Fruit fly (Drosophila melanogaster) whole organism, embryonic: Measurements from ENCODE around the gene Obp83g.

Experiments used
- Adf1 ChIP-seq: fragments of 200-800 bp; sonication (Bioruptor generic); IDR thresholded peaks from 2 replicates; pipeline ENCODE4 v1.3.6; 2022; ENCODE audit warnings: missing biosample characterization, missing genetic modification characterization
- Awh ChIP-seq: fragments of 200-800 bp; sonication (Bioruptor generic); IDR thresholded peaks from 2 replicates; pipeline ENCODE4, ENCODE4 v1.3.6; 2022; ENCODE audit warnings: missing biosample characterization, missing genetic modification characterization
- B-H2 ChIP-seq: fragments of 200-800 bp; sonication (Bioruptor generic); optimal IDR thresholded peaks from 2 replicates; lab custom pipeline; 2018; ENCODE audit warnings: missing biosample characterization, mild to moderate bottlenecking, missing genetic modification characterization
- CG11085 ChIP-seq: fragments of 200-800 bp; sonication (Bioruptor generic); IDR thresholded peaks from 2 replicates; pipeline ENCODE4 v1.3.6; 2022; ENCODE audit warnings: missing biosample characterization, missing genetic modification characterization
- CG13775 ChIP-seq: fragments of 200-800 bp; sonication (Bioruptor generic); optimal IDR thresholded peaks from 3 replicates; lab custom pipeline; 2017; ENCODE audit warnings: missing biosample characterization, mild to moderate bottlenecking, missing genetic modification characterization
- CG14965 ChIP-seq: fragments of 200-800 bp; sonication (Bioruptor generic); optimal IDR thresholded peaks from 2 replicates; lab custom pipeline; 2016; ENCODE audit warnings: missing biosample characterization, missing genetic modification characterization, borderline replicate concordance
- CG17186 ChIP-seq: fragments of 200-800 bp; sonication (Bioruptor generic); optimal IDR thresholded peaks from 3 replicates; lab custom pipeline; 2017; ENCODE audit warnings: missing biosample characterization, missing genetic modification reagents, missing genetic modification characterization
- CG17328 ChIP-seq: fragments of 200-800 bp; sonication (Bioruptor generic); IDR thresholded peaks from 2 replicates; pipeline ENCODE4 v1.3.6; 2022; ENCODE audit warnings: missing biosample characterization, missing genetic modification characterization
- CG2875 ChIP-seq: fragments of 200-800 bp; sonication (Bioruptor generic); optimal IDR thresholded peaks from 2 replicates; lab custom pipeline; 2017; ENCODE audit warnings: missing biosample characterization, mild to moderate bottlenecking, missing genetic modification characterization, missing genetic modification reagents
- CG30431 ChIP-seq: fragments of 200-800 bp; sonication (Bioruptor generic); optimal IDR thresholded peaks from 2 replicates; lab custom pipeline; 2017; ENCODE audit warnings: missing biosample characterization, missing genetic modification characterization
- CG31365 ChIP-seq: fragments of 200-800 bp; sonication (Bioruptor generic); optimal IDR thresholded peaks from 2 replicates; lab custom pipeline; 2018; ENCODE audit warnings: missing biosample characterization, mild to moderate bottlenecking, missing genetic modification characterization
- CG3995 ChIP-seq: fragments of 200-800 bp; sonication (Bioruptor generic); optimal IDR thresholded peaks from 3 replicates; lab custom pipeline; 2016; ENCODE audit warnings: missing biosample characterization, missing genetic modification characterization
- CG4282 ChIP-seq: fragments of 200-800 bp; sonication (Bioruptor generic); optimal IDR thresholded peaks from 2 replicates; lab custom pipeline; 2016; ENCODE audit warnings: missing biosample characterization, missing genetic modification characterization
- CG5953 ChIP-seq: fragments of 200-800 bp; sonication (Bioruptor generic); IDR thresholded peaks from 2 replicates; pipeline ENCODE4 v1.3.6; 2022; ENCODE audit warnings: missing biosample characterization, missing genetic modification characterization
- CG7357 ChIP-seq: fragments of 200-800 bp; sonication (Bioruptor generic); IDR thresholded peaks from 3 replicates; pipeline ENCODE4 v1.3.6; 2022; ENCODE audit warnings: missing biosample characterization, missing genetic modification characterization
- CG7745 ChIP-seq: fragments of 200-800 bp; sonication (Bioruptor generic); optimal IDR thresholded peaks from 2 replicates; lab custom pipeline; 2018; ENCODE audit warnings: missing biosample characterization, mild to moderate bottlenecking, missing genetic modification characterization, moderate library complexity
- CG8388 ChIP-seq: fragments of 200-800 bp; sonication (Bioruptor generic); optimal IDR thresholded peaks from 2 replicates; lab custom pipeline; 2019; ENCODE audit warnings: missing biosample characterization, mild to moderate bottlenecking, missing genetic modification characterization, moderate library complexity
- Dll ChIP-seq: fragments of 200-800 bp; sonication (Bioruptor generic); IDR thresholded peaks from 4 replicates; pipeline ENCODE4 v1.3.6; 2022; ENCODE audit warnings: missing biosample characterization, missing genetic modification characterization; ENCODE audit not compliant: partially characterized antibody
- Doc3 ChIP-seq: fragments of 200-800 bp; sonication (Bioruptor generic); IDR thresholded peaks from 3 replicates; pipeline ENCODE4 v1.3.6; 2022; ENCODE audit warnings: missing biosample characterization, missing genetic modification characterization; ENCODE audit not compliant: partially characterized antibody
- H2.0 ChIP-seq: fragments of 200-800 bp; sonication (Bioruptor generic); IDR thresholded peaks from 2 replicates; pipeline ENCODE4 v1.3.6; 2022; ENCODE audit warnings: missing biosample characterization, missing genetic modification characterization
- Jarid2 ChIP-seq: fragments of 200-800 bp; sonication (Bioruptor generic); optimal IDR thresholded peaks from 3 replicates; lab custom pipeline; 2017; ENCODE audit warnings: mild to moderate bottlenecking, missing biosample characterization, missing genetic modification reagents, missing genetic modification characterization
- Lpt ChIP-seq: fragments of >200 bp; optimal IDR thresholded peaks from 2 replicates; lab custom pipeline; 2018; ENCODE audit warnings: missing biosample characterization, missing genetic modification characterization
- Oli ChIP-seq: fragments of 200-800 bp; sonication (Bioruptor generic); optimal IDR thresholded peaks from 2 replicates; lab custom pipeline; 2018; ENCODE audit warnings: missing biosample characterization, mild to moderate bottlenecking, missing genetic modification characterization, moderate library complexity
- Optix ChIP-seq: fragments of 200-800 bp; sonication (Bioruptor generic); IDR thresholded peaks from 3 replicates; pipeline ENCODE4 v1.3.6; 2022; ENCODE audit warnings: missing biosample characterization, missing genetic modification characterization
- Rx ChIP-seq: fragments of 200-800 bp; sonication (Bioruptor generic); IDR thresholded peaks from 2 replicates; pipeline ENCODE4 v1.3.6; 2022; ENCODE audit warnings: missing biosample characterization, missing genetic modification characterization
- YL-1 ChIP-seq: fragments of 200-800 bp; sonication (Bioruptor generic); optimal IDR thresholded peaks from 3 replicates; lab custom pipeline; 2017; ENCODE audit warnings: missing biosample characterization, mild to moderate bottlenecking, missing genetic modification characterization
- ap ChIP-seq: fragments of 200-800 bp; sonication (Bioruptor generic); IDR thresholded peaks from 2 replicates; pipeline ENCODE4 v1.3.6; 2022; ENCODE audit warnings: missing biosample characterization, missing genetic modification characterization
- ato ChIP-seq: fragments of 200-800 bp; sonication (Bioruptor generic); IDR thresholded peaks from 2 replicates; pipeline ENCODE4 v1.3.6; 2022; ENCODE audit warnings: missing biosample characterization, missing genetic modification characterization; ENCODE audit not compliant: partially characterized antibody
- bsh ChIP-seq, 2 experiments: fragments of 200-800 bp; sonication (Bioruptor generic); optimal IDR thresholded peaks; 2 replicates each; lab custom pipeline; 2017 to 2018; ENCODE audit warnings: mild to moderate bottlenecking in 2 of 2, missing biosample characterization in 2 of 2, missing genetic modification characterization in 2 of 2, moderate library complexity in 1 of 2
- crp ChIP-seq, 2 experiments: fragments of 200-800 bp; sonication (Bioruptor generic); optimal IDR thresholded peaks; 2 replicates in 1 of 2; 3 replicates in 1 of 2; lab custom pipeline; 2017; ENCODE audit warnings: missing biosample characterization in 2 of 2, missing genetic modification characterization in 2 of 2, mild to moderate bottlenecking in 1 of 2, moderate library complexity in 1 of 2
- emc ChIP-seq: fragments of 200-800 bp; sonication (Bioruptor generic); optimal IDR thresholded peaks from 2 replicates; lab custom pipeline; 2016; ENCODE audit warnings: missing biosample characterization, missing genetic modification characterization
- en ChIP-seq: fragments of 200-800 bp; sonication (Bioruptor generic); optimal IDR thresholded peaks from 2 replicates; lab custom pipeline; 2016; ENCODE audit warnings: missing biosample characterization, missing genetic modification characterization
- fd3F ChIP-seq: fragments of 200-800 bp; sonication (Bioruptor generic); optimal IDR thresholded peaks from 2 replicates; lab custom pipeline; 2018; ENCODE audit warnings: missing biosample characterization, mild to moderate bottlenecking, missing genetic modification characterization, moderate library complexity
- fu2 ChIP-seq: fragments of 200-800 bp; sonication (Bioruptor generic); optimal IDR thresholded peaks from 2 replicates; lab custom pipeline; 2016; ENCODE audit warnings: missing biosample characterization, missing genetic modification characterization
- gce ChIP-seq: fragments of 200-800 bp; sonication (Bioruptor generic); IDR thresholded peaks from 3 replicates; pipeline ENCODE4 v1.3.6; 2022; ENCODE audit warnings: missing biosample characterization, missing genetic modification characterization
- ham ChIP-seq: fragments of 200-800 bp; sonication (Bioruptor generic); IDR thresholded peaks from 2 replicates; pipeline ENCODE4 v1.3.6; 2022; ENCODE audit warnings: missing biosample characterization, missing genetic modification characterization
- hth ChIP-seq: fragments of >200 bp; optimal IDR thresholded peaks from 2 replicates; lab custom pipeline; 2017; ENCODE audit warnings: inconsistent platforms
- jumu ChIP-seq: fragments of 200-800 bp; sonication (Bioruptor generic); optimal IDR thresholded peaks from 3 replicates; lab custom pipeline; 2016; ENCODE audit warnings: missing biosample characterization, missing genetic modification characterization
- ken ChIP-seq: fragments of 200-800 bp; sonication (Bioruptor generic); IDR thresholded peaks from 3 replicates; pipeline ENCODE4 v1.3.6; 2022; ENCODE audit warnings: missing biosample characterization, missing genetic modification characterization
- pan ChIP-seq, 4 experiments: fragments of >200 bp in 3 of 4; fragments of 200-800 bp in 1 of 4; sonication (Bioruptor generic) in 1 of 4; optimal IDR thresholded peaks in 3 of 4; IDR thresholded peaks in 1 of 4; 2 replicates each; pipeline versions ENCODE4 v1.3.6 to Lab custom; 2017 to 2022; ENCODE audit warnings: missing biosample characterization in 2 of 4, missing genetic modification characterization in 2 of 4, mixed read lengths in 1 of 4
- pb ChIP-seq: fragments of 200-800 bp; sonication (Bioruptor generic); optimal IDR thresholded peaks from 3 replicates; lab custom pipeline; 2016; ENCODE audit warnings: missing biosample characterization, missing genetic modification characterization
- ranshi ChIP-seq: fragments of 200-800 bp; sonication (Bioruptor generic); IDR thresholded peaks from 2 replicates; pipeline ENCODE4 v1.3.6; 2022; ENCODE audit warnings: missing biosample characterization, missing genetic modification characterization
- slbo ChIP-seq: fragments of 200-800 bp; sonication (Bioruptor generic); IDR thresholded peaks from 2 replicates; pipeline ENCODE4 v1.3.6; 2022; ENCODE audit warnings: missing biosample characterization, missing genetic modification characterization
- sna ChIP-seq: fragments of 200-800 bp; sonication (Bioruptor generic); IDR thresholded peaks from 2 replicates; pipeline ENCODE4 v1.3.6; 2022; ENCODE audit warnings: missing biosample characterization, missing genetic modification characterization; ENCODE audit not compliant: partially characterized antibody
- tgo ChIP-seq: fragments of 200-800 bp; sonication (Bioruptor generic); IDR thresholded peaks from 3 replicates; pipeline ENCODE4 v1.3.6; 2022; ENCODE audit warnings: missing biosample characterization, missing genetic modification characterization
- trem ChIP-seq: fragments of 200-800 bp; optimal IDR thresholded peaks from 3 replicates; lab custom pipeline; 2019; ENCODE audit warnings: missing biosample characterization, mild to moderate bottlenecking, missing genetic modification characterization, moderate library complexity
- unc-4 ChIP-seq: fragments of 200-800 bp; sonication (Bioruptor generic); IDR thresholded peaks from 2 replicates; pipeline ENCODE4 v1.3.6; 2022; ENCODE audit warnings: missing biosample characterization, missing genetic modification characterization; ENCODE audit not compliant: partially characterized antibody
- wek ChIP-seq: fragments of 200-800 bp; sonication (Bioruptor generic); optimal IDR thresholded peaks from 3 replicates; lab custom pipeline; 2018; ENCODE audit warnings: missing biosample characterization, mild to moderate bottlenecking, missing genetic modification characterization, moderate library complexity
- yki ChIP-seq: fragments of >200 bp; optimal IDR thresholded peaks from 3 replicates; lab custom pipeline; 2018

The Obp83g gene

dm6 chr3R:6112252-6112995 lies at the start of gene Obp83g (continued):
- TF ChIP-seq gce (GFP tag; lab: Robert Waterston, UW) (0 out of 3 replicates have a peak, but pooled peaks have one; percentile 12), pb (GFP tag; lab: Kevin White, UChicago) (no peak), wek (GFP tag; lab: Kevin White, UChicago) (no peak), CG2875 (GFP tag; lab: Kevin White, UChicago) (no peak), en (GFP tag; lab: Kevin White, UChicago) (no peak), fd3F (GFP tag; lab: Kevin White, UChicago) (peak; percentile 6), ranshi (GFP tag; lab: Robert Waterston, UW) (no peak), Jarid2 (GFP tag; lab: Kevin White, UChicago) (no peak), jumu (GFP tag; lab: Kevin White, UChicago) (no peak), trem (tag; lab: Kevin White, UChicago) (no peak), Awh (GFP tag; lab: Robert Waterston, UW) (no peak), Dll (no peak), H2.0 (GFP tag; lab: Robert Waterston, UW) (0 out of 2 replicates have a peak, but pooled peaks have one; percentile 21), sna (GFP tag; lab: Robert Waterston, UW) (no peak), CG30431 (GFP tag; lab: Kevin White, UChicago) (no peak), Rx (0 out of 2 replicates have a peak, but pooled peaks have one; percentile 16), CG11085 (GFP tag; lab: Robert Waterston, UW) (no peak), crp (GFP tag; optimal IDR thresholded peaks at IDR 0.05; lab: Kevin White, UChicago) (no peak), CG7745 (tag; lab: Kevin White, UChicago) (no peak), Optix (GFP tag; lab: Robert Waterston, UW) (no peak), unc-4 (no peak), YL-1 (GFP tag; lab: Kevin White, UChicago) (no peak), fu2 (GFP tag; lab: Kevin White, UChicago) (no peak), CG7357 (GFP tag; lab: Robert Waterston, UW) (no peak), CG31365 (tag; lab: Kevin White, UChicago) (no peak), CG14965 (GFP tag; lab: Kevin White, UChicago) (no peak), yki (lab: Kevin White, UChicago) (no peak), hth (lab: Kevin White, UChicago) (no peak), CG13775 (peak; percentile 9), Lpt (GFP tag; lab: Kevin White, UChicago) (no peak), ato (GFP tag; lab: Robert Waterston, UW) (no peak), bsh (GFP tag; optimal IDR thresholded peaks at IDR 0.05; lab: Kevin White, UChicago) (peak in 1 of 2 experiments; percentile 50), CG17328 (0 out of 2 replicates have a peak, but pooled peaks have one; percentile 12), Oli (tag; lab: Kevin White, UChicago) (peak; percentile 54), CG8388 (GFP tag; lab: Kevin White, UChicago) (no peak), Doc3 (GFP tag; lab: Robert Waterston, UW) (no peak), slbo (GFP tag; lab: Robert Waterston, UW) (peak; percentile 73), tgo (GFP tag; lab: Robert Waterston, UW) (peak; percentile 57; the same call in 2 of the 3 replicates), ken (no peak), CG4282 (GFP tag; lab: Kevin White, UChicago) (no peak), B-H2 (GFP tag; lab: Kevin White, UChicago) (no peak), CG5953 (GFP tag; lab: Robert Waterston, UW) (0 out of 2 replicates have a peak, but pooled peaks have one; percentile 12), emc (GFP tag; lab: Kevin White, UChicago) (no peak), pan (optimal IDR thresholded peaks at IDR 0.05; lab: Kevin White, UChicago) (no peak), pan (GFP tag; optimal IDR thresholded peaks at IDR 0.05 in 1 of 2, IDR thresholded peaks at IDR 0.05 in 1 of 2) (no peak), ham (GFP tag; lab: Robert Waterston, UW) (no peak), Adf1 (GFP tag; lab: Robert Waterston, UW) (peak; percentile 67), ap (GFP tag; lab: Robert Waterston, UW) (0 out of 2 replicates have a peak, but pooled peaks have one; percentile 16), CG3995 (GFP tag; lab: Kevin White, UChicago) (no peak), CG17186 (GFP tag; lab: Kevin White, UChicago) (no peak)
